Worm (Caenorhabditis elegans) whole organism, early embryonic: ENCODE data around the gene Y11D7A.3.

ENCODE experiments used
- B0310.2 ChIP-seq: sonication (generic microtip); optimal IDR thresholded peaks from 2 replicates; lab custom pipeline; 2016; ENCODE audit warnings: mild to moderate bottlenecking, missing genetic modification characterization, missing compliant biosample characterization
- F13C5.2 ChIP-seq: sonication (generic microtip); optimal IDR thresholded peaks from 2 replicates; lab custom pipeline; 2017; ENCODE audit warnings: mild to moderate bottlenecking, missing genetic modification characterization, inconsistent platforms, missing compliant biosample characterization
- ama-1 ChIP-seq: fragments of 150-350 bp; optimal IDR thresholded peaks from 2 replicates; lab custom pipeline; 2014
- ceh-13 ChIP-seq: fragments of 200-800 bp; sonication (Bioruptor generic); optimal IDR thresholded peaks from 2 replicates; lab custom pipeline; 2018; ENCODE audit warnings: mild to moderate bottlenecking, missing genetic modification characterization, missing compliant biosample characterization
- ceh-36 ChIP-seq: sonication (generic microtip); optimal IDR thresholded peaks from 2 replicates; lab custom pipeline; 2016; ENCODE audit warnings: missing genetic modification characterization, inconsistent platforms, missing compliant biosample characterization
- ets-7 ChIP-seq: sonication (generic microtip); optimal IDR thresholded peaks from 2 replicates; lab custom pipeline; 2016; ENCODE audit warnings: missing genotype, missing genetic modification characterization, missing compliant biosample characterization
- flt-1 ChIP-seq: fragments of 200-800 bp; sonication (Bioruptor generic); IDR thresholded peaks from 2 replicates; pipeline ENCODE4 v1.3.6; 2022; ENCODE audit warnings: missing genetic modification characterization, missing compliant biosample characterization
- hmbx-1 ChIP-seq: sonication (generic microtip); optimal IDR thresholded peaks from 2 replicates; lab custom pipeline; 2016; ENCODE audit warnings: mild to moderate bottlenecking, missing genetic modification characterization, missing compliant biosample characterization
- hmg-4 ChIP-seq: fragments of 200-800 bp; sonication (Bioruptor generic); optimal IDR thresholded peaks from 2 replicates; lab custom pipeline; 2018; ENCODE audit warnings: mild to moderate bottlenecking, missing genetic modification characterization, missing compliant biosample characterization
- hnd-1 ChIP-seq: sonication (generic microtip); optimal IDR thresholded peaks from 2 replicates; lab custom pipeline; 2016; ENCODE audit warnings: missing genetic modification characterization, missing compliant biosample characterization
- sea-1 ChIP-seq: fragments of 200-800 bp; sonication (Bioruptor generic); conservative IDR thresholded peaks from 2 replicates; pipeline ENCODE4 v1.3.6; 2022; ENCODE audit warnings: missing genetic modification characterization, missing compliant biosample characterization

- no peak for TF ChIP-seq ama-1 (lab: Kevin White, UChicago)
- no peak for TF ChIP-seq ets-7 (tag; lab: Kevin White, UChicago)
- no peak for TF ChIP-seq hmbx-1 (tag; lab: Kevin White, UChicago)
- TF ChIP-seq hmg-4 = no peak
- no peak for TF ChIP-seq ceh-36 (tag; lab: Kevin White, UChicago)
- TF ChIP-seq sea-1 = no peak
- no peak for TF ChIP-seq flt-1 (GFP tag; lab: Robert Waterston, UW)
- no peak for TF ChIP-seq B0310.2 (tag; lab: Kevin White, UChicago)
- TF ChIP-seq ceh-13 = no peak
- TF ChIP-seq F13C5.2 = no peak
- no peak for TF ChIP-seq hnd-1
Observed at ce11 chrIV:9192522-9192921, 40.4 kb upstream of the Y11D7A.3 start, which contains the start of gene C46C2.5.
